Worm (Caenorhabditis elegans): ENCODE data around the gene ZK512.8.
A peak's percentile ranks its signal among the peaks of the same experiment; 100 is the strongest.

Gene ZK512.8

ce11 chrIII:9145765-9146164 lies at the start of gene ZK512.8:
TSS of gene ZK512.8 (plus strand) at chrIII:9146065.
- TF ChIP-seq F13C5.2 (tag; optimal IDR thresholded peaks at IDR 0.05) (no peak), ama-1 (optimal IDR thresholded peaks at IDR 0.05) (no peak), B0310.2 (tag; optimal IDR thresholded peaks at IDR 0.05) (no peak), scrt-1 (GFP tag; IDR thresholded peaks at IDR 0.05) (no peak), ets-7 (tag; optimal IDR thresholded peaks at IDR 0.05) (no peak), hmg-4 (GFP tag; optimal IDR thresholded peaks at IDR 0.05) (no peak), sea-1 (GFP tag; conservative IDR thresholded peaks at IDR 0.05) (no peak), tbx-11 (GFP tag; IDR thresholded peaks at IDR 0.05) (no peak), hnd-1 (tag; optimal IDR thresholded peaks at IDR 0.05) (no peak)

- TF ChIP-seq ama-1 (optimal IDR thresholded peaks at IDR 0.05) (no peak), hmbx-1 (tag; optimal IDR thresholded peaks at IDR 0.05) (no peak), B0310.2 (tag; optimal IDR thresholded peaks at IDR 0.05) (no peak), hnd-1 (tag; optimal IDR thresholded peaks at IDR 0.05) (no peak), tbx-11 (GFP tag; IDR thresholded peaks at IDR 0.05) (no peak)
These were observed 44.7 kb upstream of the ZK512.8 start, which contains the start of gene ZK507.1 for ce11 chrIII:9101212-9101611. TSS of gene ZK507.1 (minus strand) at chrIII:9101312.

DNA sequence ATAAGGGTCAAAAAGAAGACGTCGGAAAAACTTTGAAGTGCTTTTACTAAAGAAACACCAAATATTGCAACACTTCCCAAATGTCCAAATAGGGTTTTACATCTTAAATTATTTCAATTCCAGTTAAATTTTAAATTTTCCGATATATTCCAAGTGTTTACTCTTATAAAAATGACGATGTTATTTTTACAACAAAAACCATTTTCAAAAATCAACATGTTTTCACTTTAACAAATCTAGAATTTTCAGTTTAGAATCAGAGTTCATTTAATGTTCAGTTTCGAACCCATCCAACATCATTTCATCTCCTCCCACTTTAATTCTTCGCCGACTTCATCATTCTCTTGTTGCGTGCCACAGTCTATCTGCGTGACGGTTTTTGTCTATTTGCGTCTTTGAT lies 42.2 kb upstream of the ZK512.8 start, which contains the start of gene dos-1:
TSS of gene dos-1 (plus strand) at position 301 of the 400 bp plus-strand sequence.
- no peak for TF ChIP-seq F13C5.2 (tag; optimal IDR thresholded peaks at IDR 0.05)
- TF ChIP-seq ets-7 (tag; optimal IDR thresholded peaks at IDR 0.05), result no peak
- no peak for TF ChIP-seq tbx-11 (GFP tag; IDR thresholded peaks at IDR 0.05)
- no peak for TF ChIP-seq B0310.2 (tag; optimal IDR thresholded peaks at IDR 0.05)
- TF ChIP-seq hmg-4 (GFP tag; optimal IDR thresholded peaks at IDR 0.05), result no peak
- TF ChIP-seq tbx-37 (GFP tag; conservative IDR thresholded peaks at IDR 0.05), result no peak
- TF ChIP-seq ama-1 (optimal IDR thresholded peaks at IDR 0.05), result no peak
- no peak for TF ChIP-seq flt-1 (GFP tag; IDR thresholded peaks at IDR 0.05)
- TF ChIP-seq ceh-13 (GFP tag; optimal IDR thresholded peaks at IDR 0.05), result no peak
- no peak for TF ChIP-seq hnd-1 (tag; optimal IDR thresholded peaks at IDR 0.05)
- TF ChIP-seq hmbx-1 (tag; optimal IDR thresholded peaks at IDR 0.05), result no peak
- TF ChIP-seq aly-1 (tag; optimal IDR thresholded peaks at IDR 0.05), result no peak
- no peak for TF ChIP-seq scrt-1 (GFP tag; IDR thresholded peaks at IDR 0.05)
- no peak for TF ChIP-seq ceh-36 (tag; optimal IDR thresholded peaks at IDR 0.05)
- no peak for TF ChIP-seq tra-4 (tag; optimal IDR thresholded peaks at IDR 0.05)
- no peak for TF ChIP-seq sea-1 (GFP tag; conservative IDR thresholded peaks at IDR 0.05)
- no peak for TF ChIP-seq pes-1 (GFP tag; IDR thresholded peaks at IDR 0.05)

- peak; percentile 74 for TF ChIP-seq ceh-36 (tag; optimal IDR thresholded peaks at IDR 0.05)
- peak; percentile 20 for TF ChIP-seq hmbx-1 (tag; optimal IDR thresholded peaks at IDR 0.05)
- peak; percentile 76 for TF ChIP-seq tbx-37 (GFP tag; conservative IDR thresholded peaks at IDR 0.05)
- TF ChIP-seq B0310.2 (tag; optimal IDR thresholded peaks at IDR 0.05), result peak; percentile 73
- TF ChIP-seq pes-1 (GFP tag; IDR thresholded peaks at IDR 0.05), result no peak
- peak; percentile 75 for TF ChIP-seq ceh-13 (GFP tag; optimal IDR thresholded peaks at IDR 0.05)
- 0 out of 2 replicates have a peak, but pooled peaks have one; percentile 37 for TF ChIP-seq sea-1 (GFP tag; conservative IDR thresholded peaks at IDR 0.05)
- TF ChIP-seq hmg-4 (GFP tag; optimal IDR thresholded peaks at IDR 0.05), result peak; percentile 80
- TF ChIP-seq aly-1 (tag; optimal IDR thresholded peaks at IDR 0.05), result no peak
- TF ChIP-seq ama-1 (optimal IDR thresholded peaks at IDR 0.05), result no peak
- peak; percentile 18 for TF ChIP-seq F13C5.2 (tag; optimal IDR thresholded peaks at IDR 0.05)
- TF ChIP-seq tbx-11 (GFP tag; IDR thresholded peaks at IDR 0.05), result peak; percentile 77
- peak; percentile 79 for TF ChIP-seq flt-1 (GFP tag; IDR thresholded peaks at IDR 0.05)
- TF ChIP-seq ets-7 (tag; optimal IDR thresholded peaks at IDR 0.05), result peak; percentile 27
- peak; percentile 37 for TF ChIP-seq tra-4 (tag; optimal IDR thresholded peaks at IDR 0.05)
- TF ChIP-seq hnd-1 (tag; optimal IDR thresholded peaks at IDR 0.05), result peak; percentile 77
- peak; percentile 87 for TF ChIP-seq scrt-1 (GFP tag; IDR thresholded peaks at IDR 0.05)
These were observed 41.8 kb upstream of the ZK512.8 start for ce11 chrIII:9104060-9104459.

- TF ChIP-seq aly-1 (tag; optimal IDR thresholded peaks at IDR 0.05) (no peak), ama-1 (optimal IDR thresholded peaks at IDR 0.05) (no peak), ets-7 (tag; optimal IDR thresholded peaks at IDR 0.05) (no peak), hmbx-1 (tag; optimal IDR thresholded peaks at IDR 0.05) (no peak), sea-1 (GFP tag; conservative IDR thresholded peaks at IDR 0.05) (no peak), tra-4 (tag; optimal IDR thresholded peaks at IDR 0.05) (no peak), ceh-13 (GFP tag; optimal IDR thresholded peaks at IDR 0.05) (no peak), hmg-4 (GFP tag; optimal IDR thresholded peaks at IDR 0.05) (no peak), F13C5.2 (tag; optimal IDR thresholded peaks at IDR 0.05) (no peak), hnd-1 (tag; optimal IDR thresholded peaks at IDR 0.05) (no peak), B0310.2 (tag; optimal IDR thresholded peaks at IDR 0.05) (no peak), scrt-1 (GFP tag; IDR thresholded peaks at IDR 0.05) (no peak), tbx-37 (GFP tag; conservative IDR thresholded peaks at IDR 0.05) (no peak), tbx-11 (GFP tag; IDR thresholded peaks at IDR 0.05) (no peak), flt-1 (GFP tag; IDR thresholded peaks at IDR 0.05) (no peak)
These were observed 40.2 kb upstream of the ZK512.8 start for ce11 chrIII:9105653-9106052.

DNA sequence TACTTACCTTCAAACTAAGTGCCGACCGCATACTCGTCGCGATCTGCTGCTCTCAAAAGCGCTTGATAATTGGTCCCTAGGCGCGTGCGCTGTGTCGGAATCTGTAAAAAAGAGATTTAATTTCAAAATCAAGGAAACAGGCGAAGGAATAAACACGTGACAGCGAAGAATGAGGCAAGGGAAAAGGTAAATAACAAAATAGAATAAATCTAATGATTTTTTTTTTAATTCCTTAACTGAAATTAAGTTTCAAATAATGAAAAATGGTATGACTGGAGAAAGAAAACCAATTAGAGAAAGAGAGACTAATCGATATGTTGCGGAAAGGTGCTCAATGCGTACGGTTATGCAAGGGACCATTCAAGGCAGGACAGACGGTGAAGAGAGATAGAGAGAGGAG lies 36.7 kb upstream of the ZK512.8 start, which contains the start of gene cya-1:
TSS of gene cya-1 (minus strand) at position 101 of the 400 bp plus-strand sequence.
- TF ChIP-seq ceh-13 (GFP tag; optimal IDR thresholded peaks at IDR 0.05) (no peak), F13C5.2 (tag; optimal IDR thresholded peaks at IDR 0.05) (no peak), sea-1 (GFP tag; conservative IDR thresholded peaks at IDR 0.05) (no peak), ceh-36 (tag; optimal IDR thresholded peaks at IDR 0.05) (no peak), scrt-1 (GFP tag; IDR thresholded peaks at IDR 0.05) (no peak), hmg-4 (GFP tag; optimal IDR thresholded peaks at IDR 0.05) (no peak), tra-4 (tag; optimal IDR thresholded peaks at IDR 0.05) (no peak), flt-1 (GFP tag; IDR thresholded peaks at IDR 0.05) (no peak), hmbx-1 (tag; optimal IDR thresholded peaks at IDR 0.05) (no peak), aly-1 (tag; optimal IDR thresholded peaks at IDR 0.05) (no peak)

DNA sequence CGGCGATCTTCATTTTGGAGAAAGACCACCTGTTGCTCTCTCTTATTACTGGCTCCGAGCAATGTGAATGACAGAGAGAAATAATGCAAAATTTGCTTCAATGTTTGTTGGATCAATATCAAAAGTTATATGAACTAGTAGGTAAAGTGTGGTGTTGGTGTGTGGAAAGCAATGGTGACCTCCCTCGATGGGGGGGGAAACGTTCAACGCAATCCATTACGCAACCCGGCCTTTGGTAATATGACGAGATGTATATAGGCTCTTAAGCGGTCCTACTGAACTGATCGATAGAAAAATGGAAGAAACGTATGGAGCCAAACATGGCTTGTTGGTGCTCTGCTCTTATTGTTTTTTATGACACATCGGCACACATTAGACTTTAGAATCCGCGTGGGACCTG lies 36.1 kb upstream of the ZK512.8 start:
- TF ChIP-seq ceh-36 (tag; optimal IDR thresholded peaks at IDR 0.05) (peak; percentile 16), sea-1 (GFP tag; conservative IDR thresholded peaks at IDR 0.05) (no peak)

- TF ChIP-seq hmbx-1 (tag; optimal IDR thresholded peaks at IDR 0.05) (no peak), ceh-13 (GFP tag; optimal IDR thresholded peaks at IDR 0.05) (no peak), tra-4 (tag; optimal IDR thresholded peaks at IDR 0.05) (no peak), sea-1 (GFP tag; conservative IDR thresholded peaks at IDR 0.05) (no peak), scrt-1 (GFP tag; IDR thresholded peaks at IDR 0.05) (no peak), F13C5.2 (tag; optimal IDR thresholded peaks at IDR 0.05) (no peak), ceh-36 (tag; optimal IDR thresholded peaks at IDR 0.05) (no peak), B0310.2 (tag; optimal IDR thresholded peaks at IDR 0.05) (no peak), ama-1 (optimal IDR thresholded peaks at IDR 0.05) (no peak), aly-1 (tag; optimal IDR thresholded peaks at IDR 0.05) (no peak), flt-1 (GFP tag; IDR thresholded peaks at IDR 0.05) (no peak), ets-7 (tag; optimal IDR thresholded peaks at IDR 0.05) (no peak), pes-1 (GFP tag; IDR thresholded peaks at IDR 0.05) (no peak), hnd-1 (tag; optimal IDR thresholded peaks at IDR 0.05) (no peak)
These were observed 35.6 kb upstream of the ZK512.8 start for ce11 chrIII:9110270-9110669.
